Fruit fly (Drosophila melanogaster): ENCODE data around the gene Ephrin.
A peak's percentile ranks its signal among the peaks of the same experiment; 100 is the strongest.

Ephrin gene

DNA sequence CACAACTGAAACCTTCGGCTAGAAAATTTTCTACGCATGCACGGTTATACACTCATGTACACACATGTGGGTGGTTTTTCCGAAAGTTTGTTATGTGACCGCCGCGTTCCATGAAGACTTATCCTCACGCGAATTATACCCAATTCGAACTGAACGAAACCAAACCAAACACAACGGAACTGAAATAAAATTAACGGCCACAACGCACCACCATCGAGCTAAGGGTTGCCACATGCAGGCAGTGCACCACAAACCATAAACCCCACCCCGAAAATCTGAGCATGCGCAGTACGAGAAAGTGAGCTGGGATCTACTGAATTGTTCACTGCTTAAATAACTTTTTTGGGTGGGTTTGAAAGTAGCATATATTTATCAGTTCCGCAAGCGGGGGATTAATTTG lies 35.9 kb downstream of the Ephrin start, which contains the start of gene onecut:
TSS of gene onecut (minus strand) at position 152 of the 400 bp plus-strand sequence.
- no peak for TF ChIP-seq br (GFP tag; optimal IDR thresholded peaks at IDR 0.05)
- no peak for TF ChIP-seq Hr83 (GFP tag; optimal IDR thresholded peaks at IDR 0.05; ENCODE audit: poor library complexity, severe bottlenecking)
- no peak for TF ChIP-seq brk (GFP tag; optimal IDR thresholded peaks at IDR 0.05)
- TF ChIP-seq Jra (GFP tag; optimal IDR thresholded peaks at IDR 0.05) = no peak
- TF ChIP-seq dsf (GFP tag; optimal IDR thresholded peaks at IDR 0.05; ENCODE audit: borderline replicate concordance) = no peak
- no peak for TF ChIP-seq tai (GFP tag; optimal IDR thresholded peaks at IDR 0.05)
- TF ChIP-seq Myc (optimal IDR thresholded peaks at IDR 0.05) = no peak
- no peak for TF ChIP-seq CG32264 (GFP tag; optimal IDR thresholded peaks at IDR 0.05)
- no peak for TF ChIP-seq pan (optimal IDR thresholded peaks at IDR 0.05)

DNA sequence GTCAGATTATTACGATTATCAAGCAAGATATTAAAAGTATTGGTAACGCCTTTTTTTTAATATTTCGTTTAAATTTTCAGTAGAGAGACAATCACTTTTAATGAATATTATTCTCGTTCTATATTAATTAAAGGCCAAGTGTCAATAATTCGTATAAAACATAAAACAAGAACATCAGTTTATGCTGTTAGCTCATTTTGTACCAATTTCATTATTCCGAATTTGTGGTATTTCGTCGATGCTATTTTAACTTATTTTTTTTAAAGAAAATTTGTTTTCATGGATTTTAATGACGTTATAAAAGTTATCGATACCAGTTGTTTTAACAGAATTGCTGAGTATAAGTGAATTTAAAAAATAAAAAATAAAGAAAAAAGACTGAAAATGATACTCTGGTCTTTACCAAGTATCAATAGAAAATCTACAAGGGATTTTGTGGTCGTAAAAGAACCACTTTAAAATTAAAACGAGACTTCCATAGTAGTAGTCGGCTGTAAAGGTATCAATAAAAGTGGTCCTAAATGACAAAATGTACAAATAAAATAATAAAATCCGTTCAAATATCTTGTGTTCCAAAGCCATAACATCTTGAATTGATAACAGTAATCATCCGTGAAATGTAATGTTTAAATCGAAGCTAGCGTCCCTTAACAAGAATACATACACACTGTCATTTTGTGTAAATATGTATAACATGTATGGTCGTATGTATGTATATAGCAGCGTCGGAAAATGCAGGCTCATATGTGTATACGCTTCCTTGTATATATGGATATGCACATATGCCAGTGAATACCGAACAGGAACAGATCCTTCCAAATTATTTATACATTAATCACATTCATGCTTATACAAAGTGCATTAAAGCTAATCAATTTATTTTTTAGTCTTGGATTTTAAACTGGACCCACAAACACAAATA lies 39.1 kb downstream of the Ephrin start, which contains the start of gene Eph:
TSS of gene Eph (plus strand) at position 287 of the 922 bp plus-strand sequence.
- TF ChIP-seq woc (GFP tag; optimal IDR thresholded peaks at IDR 0.05) (peak; percentile 69), Vsx2 (GFP tag; optimal IDR thresholded peaks at IDR 0.05; ENCODE audit: partially characterized antibody) (no peak), Myc (optimal IDR thresholded peaks at IDR 0.05) (no peak), Sp1 (GFP tag; optimal IDR thresholded peaks at IDR 0.05) (no peak)

DNA sequence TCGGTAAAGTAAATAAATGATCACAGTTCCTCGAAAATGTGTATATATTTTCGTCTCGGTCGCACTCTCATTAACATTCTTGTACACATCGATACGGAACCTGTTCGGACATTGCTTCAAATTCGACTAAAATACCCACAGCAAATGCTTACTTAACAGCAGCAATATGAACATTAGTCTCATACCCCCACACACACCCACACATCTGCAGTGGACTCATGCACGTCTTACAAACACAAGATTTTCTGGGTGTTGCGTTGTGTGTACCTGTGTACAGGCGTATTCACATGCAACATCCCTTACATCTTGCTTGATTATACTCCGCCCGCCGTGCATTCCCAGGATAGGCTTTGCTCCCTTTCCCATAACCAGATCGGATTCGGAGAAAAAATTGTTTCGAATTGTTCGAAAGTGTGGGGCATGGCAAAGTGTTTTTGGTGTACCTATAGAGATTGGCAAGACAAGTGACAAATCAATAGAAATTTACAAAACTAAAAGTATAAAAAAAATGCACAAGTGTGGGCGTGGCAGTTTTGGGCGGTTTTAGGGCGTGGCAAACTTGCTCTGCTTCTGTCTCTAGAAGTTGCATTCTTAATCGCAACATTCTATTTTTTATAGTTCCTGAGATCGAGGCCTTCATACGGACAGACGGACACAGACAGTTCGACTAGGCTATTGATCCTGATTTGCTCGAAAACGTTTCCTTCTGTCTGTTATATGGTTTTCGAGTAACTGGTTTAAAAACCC lies 54.5 kb downstream of the Ephrin start, which contains the start of gene mav:
TSS of gene mav (minus strand) at position 134 of the 747 bp plus-strand sequence.
- TF ChIP-seq Dif (GFP tag; optimal IDR thresholded peaks at IDR 0.05; ENCODE audit: partially characterized antibody) = peak; percentile 38
- TF ChIP-seq sv (GFP tag; optimal IDR thresholded peaks at IDR 0.05) = no peak
- no peak for TF ChIP-seq dl (GFP tag; optimal IDR thresholded peaks at IDR 0.05; ENCODE audit: insufficient read depth in 1 of 2, partially characterized antibody in 2 of 2)
- TF ChIP-seq Dfd (GFP tag; optimal IDR thresholded peaks at IDR 0.05) = peak; percentile 57
- no peak for TF ChIP-seq Hnf4 (GFP tag; optimal IDR thresholded peaks at IDR 0.05)
- TF ChIP-seq lola (GFP tag; optimal IDR thresholded peaks at IDR 0.05) = no peak
- TF ChIP-seq OdsH (GFP tag; optimal IDR thresholded peaks at IDR 0.05) = no peak
- TF ChIP-seq Mio (GFP tag; optimal IDR thresholded peaks at IDR 0.05) = no peak
- TF ChIP-seq Vsx2 (GFP tag; optimal IDR thresholded peaks at IDR 0.05; ENCODE audit: partially characterized antibody) = peak; percentile 56
- TF ChIP-seq Jra (GFP tag; optimal IDR thresholded peaks at IDR 0.05) = no peak
- no peak for TF ChIP-seq usp (GFP tag; optimal IDR thresholded peaks at IDR 0.05)

DNA sequence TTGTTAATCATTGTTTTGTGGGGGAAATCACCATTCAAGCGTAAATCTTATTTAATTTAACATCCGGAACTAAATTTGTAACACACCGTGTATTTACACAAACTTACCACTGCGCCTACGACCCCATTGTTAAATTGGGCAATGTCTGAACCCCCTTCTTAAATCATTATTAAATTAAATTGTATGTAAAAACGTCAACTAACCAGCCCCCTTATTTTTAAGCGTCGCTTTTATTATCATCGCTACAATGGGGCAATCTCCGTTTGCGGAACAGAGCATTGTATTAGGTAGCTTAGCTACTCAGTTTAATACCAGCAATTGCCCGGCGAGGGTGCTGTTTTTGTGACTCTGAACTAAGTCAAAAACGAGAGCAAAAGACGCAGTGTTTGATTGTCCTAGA lies 57.8 kb downstream of the Ephrin start, which contains the start of gene Gat:
TSS of gene Gat (plus strand) at position 301 of the 400 bp plus-strand sequence.
- TF ChIP-seq Mio (GFP tag; optimal IDR thresholded peaks at IDR 0.05) = no peak
- TF ChIP-seq dl (GFP tag; optimal IDR thresholded peaks at IDR 0.05; ENCODE audit: insufficient read depth in 1 of 2, partially characterized antibody in 2 of 2) = no peak
- TF ChIP-seq woc (GFP tag; optimal IDR thresholded peaks at IDR 0.05) = no peak

Measured in whole organism, wandering third instar larva.